Worm (Caenorhabditis elegans) whole organism, young adult: ENCODE measurements around the gene F42G4.5.
"Not testable (repeated sequence)": the region's sequence is repeated elsewhere in the genome, so short reads cannot be mapped to it uniquely, and the experiment has no call there.

Experiments used
- C06A6.2 ChIP-seq: fragments of 200-800 bp; sonication (Bioruptor generic); conservative IDR thresholded peaks from 2 replicates; pipeline ENCODE4 v1.3.6; 2022; ENCODE audit warnings: missing genetic modification characterization, missing compliant biosample characterization
- F10E7.11 ChIP-seq: sonication (generic microtip); optimal IDR thresholded peaks from 2 replicates; lab custom pipeline; 2017; ENCODE audit warnings: mild to moderate bottlenecking, missing genetic modification characterization, moderate library complexity, missing compliant biosample characterization
- F33H1.4 ChIP-seq: fragments of 200-800 bp; sonication (Bioruptor generic); IDR thresholded peaks from 2 replicates; pipeline ENCODE4 v1.3.6; 2022; ENCODE audit warnings: missing genetic modification reagents, missing genetic modification characterization, missing compliant biosample characterization
- F49E8.2 ChIP-seq: sonication (generic microtip); optimal IDR thresholded peaks from 3 replicates; lab custom pipeline; 2017; ENCODE audit warnings: missing genetic modification characterization, mild to moderate bottlenecking, missing compliant biosample characterization, antibody characterized with exemption, moderate library complexity; ENCODE audit not compliant: insufficient read depth
- K12H6.12 ChIP-seq: fragments of 200-800 bp; sonication (Bioruptor generic); optimal IDR thresholded peaks from 2 replicates; lab custom pipeline; 2018; ENCODE audit warnings: mild to moderate bottlenecking, missing genetic modification characterization, missing compliant biosample characterization
- Y53F4B.3 ChIP-seq: fragments of 200-800 bp; sonication (Bioruptor generic); IDR thresholded peaks from 2 replicates; pipeline ENCODE4 v1.3.6; 2022; ENCODE audit warnings: missing genetic modification reagents, missing genetic modification characterization, missing compliant biosample characterization
- Y95B8A.8 ChIP-seq: fragments of 200-800 bp; sonication (Bioruptor generic); IDR thresholded peaks from 2 replicates; pipeline ENCODE4 v1.3.6; 2022; ENCODE audit warnings: missing genetic modification reagents, missing genetic modification characterization, missing compliant biosample characterization
- atf-7 ChIP-seq: sonication (generic microtip); optimal IDR thresholded peaks from 2 replicates; lab custom pipeline; 2017; ENCODE audit warnings: mild to moderate bottlenecking, missing genetic modification characterization, missing compliant biosample characterization
- bed-2 ChIP-seq: fragments of 200-800 bp; sonication (Bioruptor generic); IDR thresholded peaks from 2 replicates; pipeline ENCODE4 v1.3.6; 2022; ENCODE audit warnings: missing genetic modification reagents, missing genetic modification characterization, missing compliant biosample characterization
- die-1 ChIP-seq: sonication (generic microtip); optimal IDR thresholded peaks from 2 replicates; lab custom pipeline; 2016; ENCODE audit warnings: missing genotype, mild to moderate bottlenecking, missing genetic modification characterization, missing compliant biosample characterization
- dpl-1 ChIP-seq: fragments of 150-350 bp; optimal IDR thresholded peaks from 2 replicates; lab custom pipeline; 2014; ENCODE audit warnings: missing biosample characterization, missing genetic modification reagents, missing genetic modification characterization
- efl-1 ChIP-seq: fragments of 150-350 bp; optimal IDR thresholded peaks from 2 replicates; lab custom pipeline; 2014; ENCODE audit warnings: missing biosample characterization, missing genetic modification reagents, missing genetic modification characterization
- ets-4 ChIP-seq: fragments of 200-800 bp; sonication (Bioruptor generic); optimal IDR thresholded peaks from 2 replicates; lab custom pipeline; 2018; ENCODE audit warnings: mild to moderate bottlenecking, missing genetic modification characterization, missing compliant biosample characterization
- hmg-1.2 ChIP-seq: fragments of 200-800 bp; sonication (Bioruptor generic); IDR thresholded peaks from 2 replicates; pipeline ENCODE4 v1.3.6; 2022; ENCODE audit warnings: missing genetic modification reagents, missing genetic modification characterization, missing compliant biosample characterization
- hrde-1 ChIP-seq: sonication (generic microtip); optimal IDR thresholded peaks from 2 replicates; lab custom pipeline; 2016; ENCODE audit warnings: missing genetic modification characterization, mild to moderate bottlenecking, missing compliant biosample characterization, moderate library complexity, missing genotype, missing genetic modification reagents, borderline replicate concordance
- let-607 ChIP-seq, 2 experiments: fragments of 200-800 bp in 1 of 2; sonication (Bioruptor generic) in 1 of 2; sonication (generic microtip) in 1 of 2; optimal IDR thresholded peaks; 2 replicates each; lab custom pipeline; 2016 to 2018; ENCODE audit warnings: mild to moderate bottlenecking in 2 of 2, missing compliant biosample characterization in 2 of 2, missing genetic modification characterization in 2 of 2, moderate library complexity in 2 of 2, missing genotype in 1 of 2
- lin-40 ChIP-seq: sonication (generic microtip); optimal IDR thresholded peaks from 2 replicates; lab custom pipeline; 2016; ENCODE audit warnings: missing genetic modification characterization, mild to moderate bottlenecking, missing compliant biosample characterization, missing genotype, missing genetic modification reagents
- lin-54 ChIP-seq: fragments of 200-800 bp; sonication (Bioruptor generic); optimal IDR thresholded peaks from 2 replicates; lab custom pipeline; 2018; ENCODE audit warnings: mild to moderate bottlenecking, missing genetic modification characterization, missing compliant biosample characterization
- lsy-27 ChIP-seq: sonication (generic microtip); optimal IDR thresholded peaks from 2 replicates; lab custom pipeline; 2017; ENCODE audit warnings: missing genetic modification characterization, mild to moderate bottlenecking, missing compliant biosample characterization, antibody characterized with exemption, missing genotype, borderline replicate concordance; ENCODE audit not compliant: insufficient read depth
- madf-10 ChIP-seq: sonication (generic microtip); optimal IDR thresholded peaks from 2 replicates; lab custom pipeline; 2016; ENCODE audit warnings: mild to moderate bottlenecking, missing genetic modification characterization, missing compliant biosample characterization
- madf-3 ChIP-seq: fragments of 200-800 bp; sonication (Bioruptor generic); IDR thresholded peaks from 2 replicates; pipeline ENCODE4 v1.3.6; 2022; ENCODE audit warnings: missing genetic modification reagents, missing genetic modification characterization, missing compliant biosample characterization
- mel-28 ChIP-seq: sonication (generic microtip); optimal IDR thresholded peaks from 2 replicates; lab custom pipeline; 2016; ENCODE audit warnings: borderline replicate concordance, mild to moderate bottlenecking, missing genetic modification characterization, missing compliant biosample characterization
- mes-4 ChIP-seq: sonication (generic microtip); optimal IDR thresholded peaks from 2 replicates; lab custom pipeline; 2016; ENCODE audit warnings: missing genotype, missing genetic modification characterization, missing compliant biosample characterization
- nfya-1 ChIP-seq: sonication (generic microtip); optimal IDR thresholded peaks from 2 replicates; lab custom pipeline; 2017; ENCODE audit warnings: antibody characterized with exemption, missing compliant biosample characterization, missing genetic modification characterization, borderline replicate concordance; ENCODE audit not compliant: insufficient read depth
- nfya-2 ChIP-seq: fragments of 200-800 bp; sonication (Bioruptor generic); IDR thresholded peaks from 2 replicates; pipeline ENCODE4 v1.3.6; 2022; ENCODE audit warnings: missing genetic modification reagents, missing genetic modification characterization, missing compliant biosample characterization
- nhr-27 ChIP-seq: fragments of 200-800 bp; sonication (Bioruptor generic); optimal IDR thresholded peaks from 2 replicates; lab custom pipeline; 2018; ENCODE audit warnings: mild to moderate bottlenecking, missing genetic modification characterization, moderate library complexity, missing compliant biosample characterization
- nhr-80 ChIP-seq: sonication (generic microtip); optimal IDR thresholded peaks from 2 replicates; lab custom pipeline; 2016; ENCODE audit warnings: missing genetic modification characterization, missing compliant biosample characterization
- pbrm-1 ChIP-seq: fragments of 200-800 bp; sonication (Bioruptor generic); IDR thresholded peaks from 2 replicates; pipeline ENCODE4 v1.3.6; 2022; ENCODE audit warnings: missing genetic modification reagents, missing genetic modification characterization, missing compliant biosample characterization
- repo-1 ChIP-seq: sonication (generic microtip); optimal IDR thresholded peaks from 2 replicates; lab custom pipeline; 2017; ENCODE audit warnings: mild to moderate bottlenecking, missing genetic modification characterization, missing compliant biosample characterization
- rpc-1 ChIP-seq, 2 experiments: fragments of 150-350 bp in 1 of 2; sonication (generic microtip) in 1 of 2; optimal IDR thresholded peaks; 2 replicates each; lab custom pipeline; 2014 to 2018; ENCODE audit warnings: missing biosample characterization in 1 of 2, missing genetic modification characterization in 1 of 2, missing genetic modification reagents in 1 of 2, missing genotype in 1 of 2
- snpc-1.3 ChIP-seq: sonication (generic microtip); optimal IDR thresholded peaks from 2 replicates; lab custom pipeline; 2017; ENCODE audit warnings: missing genetic modification characterization, mild to moderate bottlenecking, missing compliant biosample characterization, antibody characterized with exemption, moderate library complexity, missing genotype, missing genetic modification reagents; ENCODE audit not compliant: insufficient read depth
- somi-1 ChIP-seq: fragments of 200-800 bp; sonication (Bioruptor generic); optimal IDR thresholded peaks from 2 replicates; lab custom pipeline; 2018; ENCODE audit warnings: mild to moderate bottlenecking, missing genetic modification characterization, missing compliant biosample characterization
- sptf-2 ChIP-seq: fragments of 200-800 bp; sonication (Bioruptor generic); optimal IDR thresholded peaks from 2 replicates; lab custom pipeline; 2018; ENCODE audit warnings: mild to moderate bottlenecking, missing genetic modification characterization, missing compliant biosample characterization
- tbp1 ChIP-seq: fragments of 200-800 bp; sonication (Bioruptor generic); optimal IDR thresholded peaks from 2 replicates; lab custom pipeline; 2018; ENCODE audit warnings: mild to moderate bottlenecking, missing genetic modification characterization, missing compliant biosample characterization
- tlf-1 ChIP-seq: fragments of 200-800 bp; sonication (Bioruptor generic); optimal IDR thresholded peaks from 2 replicates; lab custom pipeline; 2018; ENCODE audit warnings: mild to moderate bottlenecking, missing genetic modification characterization, missing compliant biosample characterization
- unc-62 ChIP-seq: fragments of 150-350 bp; optimal IDR thresholded peaks from 2 replicates; lab custom pipeline; 2014; ENCODE audit warnings: missing biosample characterization, missing genetic modification reagents, missing genetic modification characterization
- xnd-1 ChIP-seq: sonication (generic microtip); optimal IDR thresholded peaks from 2 replicates; lab custom pipeline; 2016; ENCODE audit warnings: missing genotype, missing genetic modification reagents, missing genetic modification characterization, missing compliant biosample characterization
- ztf-25 ChIP-seq: fragments of 200-800 bp; sonication (Bioruptor generic); IDR thresholded peaks from 2 replicates; pipeline ENCODE4 v1.3.6; 2022; ENCODE audit warnings: missing genetic modification reagents, missing genetic modification characterization, missing compliant biosample characterization
- ztf-26 ChIP-seq: sonication (generic microtip); optimal IDR thresholded peaks from 2 replicates; lab custom pipeline; 2017; ENCODE audit warnings: missing genetic modification characterization, missing compliant biosample characterization
- ztf-28 ChIP-seq: fragments of 200-800 bp; sonication (Bioruptor generic); IDR thresholded peaks from 2 replicates; pipeline ENCODE4 v1.3.6; 2022; ENCODE audit warnings: missing genetic modification reagents, missing genetic modification characterization, missing compliant biosample characterization

F42G4.5 gene

DNA sequence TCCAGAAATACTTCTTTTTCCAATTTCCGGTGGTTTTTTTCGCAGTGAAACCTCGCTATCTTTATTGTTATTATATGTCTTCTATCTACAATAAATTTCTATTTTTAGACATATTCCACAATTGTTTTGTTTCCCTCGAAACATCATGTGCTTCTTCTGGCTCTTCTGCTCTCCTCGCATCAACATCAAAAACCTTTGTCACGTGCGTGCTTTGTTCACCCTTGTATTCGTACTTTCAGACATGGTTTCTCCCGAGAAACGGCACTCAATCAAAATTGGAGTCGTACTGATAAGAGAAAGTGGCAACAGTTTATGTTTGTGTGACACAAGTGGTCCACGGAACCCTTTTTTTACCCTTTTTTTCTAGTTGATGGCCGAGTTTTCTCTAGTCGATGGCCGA lies 4.5 kb downstream of the F42G4.5 start (continued):
- TF ChIP-seq ets-4 (no peak), Y53F4B.3 (GFP tag; lab: Robert Waterston, UW) (no peak), mes-4 (tag; lab: Kevin White, UChicago) (no peak), ztf-25 (GFP tag; lab: Robert Waterston, UW) (no peak), repo-1 (tag; lab: Kevin White, UChicago) (peak; percentile 17), ztf-28 (no peak), K12H6.12 (tag; lab: Kevin White, UChicago) (no peak), Y95B8A.8 (no peak), pbrm-1 (GFP tag; lab: Robert Waterston, UW) (no peak), tbp1 (GFP tag; lab: Kevin White, UChicago) (peak; percentile 24), F10E7.11 (no peak), madf-10 (tag; lab: Kevin White, UChicago) (peak; percentile 31), bed-2 (GFP tag; lab: Robert Waterston, UW) (no peak), atf-7 (tag; lab: Kevin White, UChicago) (peak; percentile 63), snpc-1.3 (no peak), C06A6.2 (GFP tag; lab: Robert Waterston, UW) (no peak), madf-3 (no peak)

DNA sequence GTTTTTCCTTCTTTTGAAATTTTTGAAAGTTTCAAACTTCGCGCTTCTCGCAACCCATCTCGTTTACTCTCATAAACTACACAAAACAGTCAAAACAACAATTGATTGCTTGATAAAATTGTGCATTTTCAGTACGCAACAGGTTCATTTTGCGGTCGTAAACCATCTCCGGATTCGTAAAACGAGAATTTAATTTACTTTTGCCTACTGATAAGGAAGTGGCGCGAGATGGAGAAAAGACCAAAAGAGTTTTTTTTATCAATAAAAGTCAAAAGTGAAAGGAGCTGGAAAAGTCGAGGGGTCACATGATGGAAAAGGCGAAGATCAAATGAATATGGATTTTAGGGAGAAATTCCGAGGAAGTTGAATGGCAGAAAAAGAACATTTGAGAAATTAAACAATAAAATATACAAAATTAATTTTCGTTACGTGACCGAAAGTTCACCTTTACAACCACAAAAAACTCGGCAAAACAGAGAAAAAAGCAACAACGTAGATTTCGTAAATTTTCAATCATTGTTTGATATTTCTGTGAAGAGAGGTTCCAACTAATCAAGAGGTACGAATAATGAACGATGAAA lies 5.7 kb downstream of the F42G4.5 start, which contains the start of gene F42G4.6:
Gene F42G4.6, plus strand, starts transcription at position 531 of the 581 bp plus-strand sequence.
- peak; percentile 16 for TF ChIP-seq unc-62 (GFP tag; lab: Kevin White, UChicago)
- no peak for TF ChIP-seq hmg-1.2 (GFP tag; lab: Robert Waterston, UW)
- no peak for TF ChIP-seq die-1
- TF ChIP-seq lin-40 (tag; lab: Kevin White, UChicago): no peak
- no peak for TF ChIP-seq rpc-1 (optimal IDR thresholded peaks at IDR 0.05; lab: Kevin White, UChicago)
- no peak for TF ChIP-seq rpc-1 (tag; optimal IDR thresholded peaks at IDR 0.05; lab: Kevin White, UChicago)
- TF ChIP-seq nhr-80 (tag; lab: Kevin White, UChicago): peak; percentile 65

DNA sequence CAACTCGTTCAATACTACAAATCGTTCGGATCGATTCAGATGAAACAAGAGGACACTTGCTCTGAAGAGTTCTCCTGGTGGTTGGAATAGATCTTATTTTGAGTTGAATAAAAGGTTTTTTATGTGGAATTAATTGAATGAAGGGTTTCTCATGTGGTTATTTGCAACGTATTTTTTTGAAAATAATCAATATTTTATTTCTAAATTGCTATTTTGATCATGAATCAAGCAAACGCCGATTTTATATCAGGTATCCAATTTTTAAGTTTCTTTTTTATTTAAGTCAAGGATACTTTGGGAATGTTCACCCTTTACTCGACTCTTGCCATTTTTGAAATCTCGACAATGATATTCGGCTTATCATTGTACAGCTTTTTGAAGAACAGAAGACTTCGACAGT lies 7.3 kb downstream of the F42G4.5 start, which contains the start of gene Y81G3A.2:
Gene Y81G3A.2, plus strand, starts transcription at position 301 of the 400 bp plus-strand sequence.
- not testable (repeated sequence) for TF ChIP-seq xnd-1 (tag; lab: Kevin White, UChicago); nfya-2; sptf-2 (GFP tag; lab: Kevin White, UChicago)

DNA sequence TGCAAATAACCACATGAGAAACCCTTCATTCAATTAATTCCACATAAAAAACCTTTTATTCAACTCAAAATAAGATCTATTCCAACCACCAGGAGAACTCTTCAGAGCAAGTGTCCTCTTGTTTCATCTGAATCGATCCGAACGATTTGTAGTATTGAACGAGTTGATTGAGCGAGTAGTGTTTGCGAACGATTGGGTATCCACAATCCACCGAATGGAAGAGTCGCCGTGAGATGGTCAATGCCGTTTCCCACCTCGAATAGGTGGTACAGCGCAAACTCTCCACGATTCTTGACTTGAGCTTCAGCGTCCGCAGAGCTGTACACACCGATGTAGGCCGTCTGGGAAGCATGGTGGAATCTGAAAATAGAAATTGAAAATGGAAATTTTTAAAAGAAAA lies 9.1 kb downstream of the F42G4.5 start, which contains the start of gene Y81G3A.6:
Gene Y81G3A.6, minus strand, starts transcription at position 101 of the 400 bp plus-strand sequence.
- TF ChIP-seq ztf-26 (tag; lab: Kevin White, UChicago); nfya-1 (tag; lab: Kevin White, UChicago); tlf-1: not testable (repeated sequence)

DNA sequence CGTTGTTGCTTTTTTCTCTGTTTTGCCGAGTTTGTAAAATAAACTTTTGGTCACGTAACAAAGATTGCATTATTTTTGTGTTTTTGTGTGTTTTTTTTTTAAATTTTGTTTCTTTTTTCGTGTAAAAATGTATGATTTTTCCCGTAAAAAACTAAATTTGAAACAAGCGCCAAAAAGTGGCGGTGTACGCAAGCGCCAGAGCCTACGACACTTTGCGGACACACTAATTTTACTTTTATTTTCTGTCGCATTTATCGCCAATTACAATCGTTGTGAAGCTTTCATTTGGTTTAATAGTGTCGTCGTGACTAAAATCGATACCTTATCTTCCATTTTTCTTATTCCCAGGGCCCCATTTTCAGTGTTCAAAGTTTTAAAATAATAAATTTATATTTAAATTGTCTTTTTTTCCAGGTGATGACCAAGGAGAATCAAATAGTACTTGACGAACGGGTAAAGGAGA lies 10.5 kb downstream of the F42G4.5 start, which contains the start of the genes Y81G3A.1 and gcn-2:
Gene Y81G3A.1, minus strand, starts transcription at position 175 of the 463 bp plus-strand sequence.
Gene gcn-2, plus strand, starts transcription at position 413 of the 463 bp plus-strand sequence.
- TF ChIP-seq ets-4 (no peak), F10E7.11 (no peak), F33H1.4 (GFP tag; lab: Robert Waterston, UW) (peak; percentile 14; the same call in 1 of the 2 replicates), dpl-1 (peak; percentile 82), K12H6.12 (tag; lab: Kevin White, UChicago) (no peak), lin-54 (GFP tag; lab: Kevin White, UChicago) (peak; percentile 88), F49E8.2 (tag; lab: Kevin White, UChicago) (no peak), lsy-27 (tag; lab: Kevin White, UChicago) (no peak), mel-28 (tag; lab: Kevin White, UChicago) (no peak), hrde-1 (tag; lab: Kevin White, UChicago) (no peak), efl-1 (GFP tag; lab: Kevin White, UChicago) (peak; percentile 76), nhr-27 (tag; lab: Kevin White, UChicago) (no peak), tbp1 (GFP tag; lab: Kevin White, UChicago) (no peak), Y53F4B.3 (GFP tag; lab: Robert Waterston, UW) (no peak), somi-1 (no peak), let-607 (tag; optimal IDR thresholded peaks at IDR 0.05; lab: Kevin White, UChicago) (no peak)
